Fruit fly (Drosophila melanogaster): ENCODE results near the gene Prosbeta4.

Prosbeta4 gene

DNA sequence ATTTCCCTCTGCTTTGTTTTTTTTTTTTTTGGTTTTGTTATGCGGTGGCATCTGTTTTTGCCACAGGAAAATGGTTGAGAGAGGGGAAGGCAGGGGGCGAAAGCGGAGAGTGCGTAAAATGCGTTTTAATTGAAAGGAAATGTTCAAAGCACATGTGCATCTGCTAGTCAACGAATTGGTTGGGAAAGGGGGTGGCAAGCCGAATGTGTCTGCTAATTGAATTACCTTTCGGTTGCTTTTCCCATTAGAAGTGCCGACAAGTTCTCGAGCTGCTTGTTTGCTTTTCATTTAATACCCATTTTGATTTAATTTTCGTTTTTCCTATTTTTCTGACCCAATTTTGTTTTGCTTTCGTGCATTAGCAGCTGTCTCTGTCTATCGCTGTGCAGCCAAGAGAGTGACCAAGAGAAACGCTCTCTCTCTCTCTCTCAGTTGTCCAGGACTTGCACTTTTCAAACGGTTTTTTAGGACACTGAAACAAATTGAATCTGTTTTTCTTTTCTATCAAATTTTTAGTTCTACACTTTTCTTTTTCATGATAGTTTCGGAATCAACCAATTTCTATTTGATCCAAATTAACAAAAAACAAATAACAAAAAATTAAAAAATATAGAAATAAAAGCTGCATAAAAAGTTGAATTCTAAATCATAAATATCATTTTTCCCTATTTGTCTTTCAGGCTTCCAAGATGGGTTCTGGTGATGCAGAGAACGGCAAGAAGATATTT, 13.3 kb downstream of the Prosbeta4 start (continued):
- TF ChIP-seq CG7987 (GFP tag; optimal IDR thresholded peaks at IDR 0.05): no peak
- no peak for TF ChIP-seq CG10274 (GFP tag; optimal IDR thresholded peaks at IDR 0.05)
- no peak for TF ChIP-seq Ets97D (GFP tag; optimal IDR thresholded peaks at IDR 0.05)
- TF ChIP-seq Mes4 (GFP tag; optimal IDR thresholded peaks at IDR 0.05): no peak
- TF ChIP-seq Opbp (GFP tag; IDR thresholded peaks at IDR 0.05; ENCODE audit: partially characterized antibody): no peak
- TF ChIP-seq wdn (GFP tag; IDR thresholded peaks at IDR 0.05): no peak
- no peak for TF ChIP-seq CG7556 (GFP tag; optimal IDR thresholded peaks at IDR 0.05)
- no peak for TF ChIP-seq nom (GFP tag; optimal IDR thresholded peaks at IDR 0.05)
- no peak for TF ChIP-seq pzg (GFP tag; optimal IDR thresholded peaks at IDR 0.05)
- no peak for TF ChIP-seq bigmax (GFP tag; optimal IDR thresholded peaks at IDR 0.05)
- TF ChIP-seq CG11695 (GFP tag; IDR thresholded peaks at IDR 0.05): no peak
- no peak for TF ChIP-seq tx (GFP tag; optimal IDR thresholded peaks at IDR 0.05)
- TF ChIP-seq nerfin-1 (tag; optimal IDR thresholded peaks at IDR 0.05): peak; percentile 37
- no peak for TF ChIP-seq jing (GFP tag; optimal IDR thresholded peaks at IDR 0.05)
- no peak for TF ChIP-seq chm (GFP tag; IDR thresholded peaks at IDR 0.05)
- peak; percentile 31; the same call in 1 of the 2 replicates for TF ChIP-seq Xrp1 (GFP tag; IDR thresholded peaks at IDR 0.05)
- TF ChIP-seq CG2116 (GFP tag; optimal IDR thresholded peaks at IDR 0.05): no peak
- TF ChIP-seq sqz (GFP tag; optimal IDR thresholded peaks at IDR 0.05): peak; percentile 16
- no peak for TF ChIP-seq CG5953 (GFP tag; IDR thresholded peaks at IDR 0.05)
- no peak for TF ChIP-seq cwo (GFP tag; optimal IDR thresholded peaks at IDR 0.05)
- TF ChIP-seq disco-r (GFP tag; optimal IDR thresholded peaks at IDR 0.05): no peak
- no peak for TF ChIP-seq Gsc (GFP tag; IDR thresholded peaks at IDR 0.05)
- TF ChIP-seq CG3726 (GFP tag; IDR thresholded peaks at IDR 0.05): no peak
- no peak for TF ChIP-seq B-H2 (GFP tag; optimal IDR thresholded peaks at IDR 0.05)
- TF ChIP-seq amos (GFP tag; IDR thresholded peaks at IDR 0.05; ENCODE audit: partially characterized antibody): no peak
- TF ChIP-seq Ptx1 (GFP tag; IDR thresholded peaks at IDR 0.05): no peak
- TF ChIP-seq crol (GFP tag; IDR thresholded peaks at IDR 0.05): peak; percentile 71
- no peak for TF ChIP-seq Fer2 (tag; optimal IDR thresholded peaks at IDR 0.05)
- no peak for TF ChIP-seq mirr (GFP tag; optimal IDR thresholded peaks at IDR 0.05)
- TF ChIP-seq trh (GFP tag; optimal IDR thresholded peaks at IDR 0.05): no peak
- no peak for TF ChIP-seq ranshi (GFP tag; IDR thresholded peaks at IDR 0.05)
- TF ChIP-seq CG9609 (GFP tag; optimal IDR thresholded peaks at IDR 0.05): no peak
- no peak for TF ChIP-seq CG8388 (GFP tag; optimal IDR thresholded peaks at IDR 0.05)
- TF ChIP-seq sisA (GFP tag; IDR thresholded peaks at IDR 0.05): no peak
- no peak for TF ChIP-seq CG2875 (GFP tag; optimal IDR thresholded peaks at IDR 0.05)
- TF ChIP-seq usp (GFP tag; optimal IDR thresholded peaks at IDR 0.05): no peak
- TF ChIP-seq gsb-n (tag; optimal IDR thresholded peaks at IDR 0.05): no peak
- no peak for TF ChIP-seq CG1024 (GFP tag; IDR thresholded peaks at IDR 0.05)
- no peak for TF ChIP-seq ewg (GFP tag; optimal IDR thresholded peaks at IDR 0.05)
- no peak for TF ChIP-seq en (GFP tag; optimal IDR thresholded peaks at IDR 0.05)
- TF ChIP-seq CG3838 (GFP tag; optimal IDR thresholded peaks at IDR 0.05): no peak
- no peak for TF ChIP-seq CG6175 (GFP tag; IDR thresholded peaks at IDR 0.05)
- no peak for TF ChIP-seq unpg (GFP tag; optimal IDR thresholded peaks at IDR 0.05)
- no peak for TF ChIP-seq z (GFP tag; IDR thresholded peaks at IDR 0.05)
- no peak for TF ChIP-seq gcm (GFP tag; optimal IDR thresholded peaks at IDR 0.05)
- TF ChIP-seq CG10147 (GFP tag; optimal IDR thresholded peaks at IDR 0.05): no peak
- peak; percentile 37 for TF ChIP-seq sens (GFP tag)
- no peak for TF ChIP-seq ato (GFP tag; IDR thresholded peaks at IDR 0.05; ENCODE audit: partially characterized antibody)
- no peak for TF ChIP-seq fd102C (GFP tag; optimal IDR thresholded peaks at IDR 0.05)
- TF ChIP-seq rib (GFP tag; IDR thresholded peaks at IDR 0.05): no peak
- no peak for TF ChIP-seq scrt (GFP tag; optimal IDR thresholded peaks at IDR 0.05)

Measured in whole organism, embryonic.